Worm (Caenorhabditis elegans): Measurements from ENCODE around the gene glr-1.

ce11 chrIII:8590882-8591281, 2.4 kb upstream of the glr-1 start, which contains the start of gene fipr-16:
- TF ChIP-seq nhr-11 (tag; optimal IDR thresholded peaks at IDR 0.05) = no peak
- TF ChIP-seq ama-1 (optimal IDR thresholded peaks at IDR 0.05) = no peak
- no peak for TF ChIP-seq ces-1 (GFP tag; optimal IDR thresholded peaks at IDR 0.05)
- no peak for TF ChIP-seq jun-1 (tag; optimal IDR thresholded peaks at IDR 0.05)
- TF ChIP-seq mep-1 (tag; optimal IDR thresholded peaks at IDR 0.05) = no peak
- TF ChIP-seq snpc-4 (tag; optimal IDR thresholded peaks at IDR 0.05) = no peak
- no peak for TF ChIP-seq nhr-77 (tag; optimal IDR thresholded peaks at IDR 0.05)

All from whole organism, L1 larva.